Fruit fly (Drosophila melanogaster): ENCODE data around the gene CG7742.
A peak's percentile ranks its signal among the peaks of the same experiment; 100 is the strongest.

The CG7742 gene

dm6 chr2L:5237175-5237753, 22.4 kb upstream of the CG7742 start (continued):
- TF ChIP-seq vri (GFP tag; optimal IDR thresholded peaks at IDR 0.05): peak; percentile 72
- TF ChIP-seq OdsH (GFP tag; optimal IDR thresholded peaks at IDR 0.05): no peak
- TF ChIP-seq Eip78C (GFP tag): peak; percentile 53
- TF ChIP-seq CG6792 (GFP tag; optimal IDR thresholded peaks at IDR 0.05): peak; percentile 1

dm6 chr2L:5236346-5236809, 21.5 kb upstream of the CG7742 start:
- TF ChIP-seq Ets21C (GFP tag; optimal IDR thresholded peaks at IDR 0.05): no peak
- no peak for TF ChIP-seq Sox14 (GFP tag; optimal IDR thresholded peaks at IDR 0.05)
- TF ChIP-seq Eip78C (GFP tag): peak; percentile 62
- no peak for TF ChIP-seq OdsH (GFP tag; optimal IDR thresholded peaks at IDR 0.05)
- TF ChIP-seq topi (GFP tag; optimal IDR thresholded peaks at IDR 0.05): no peak
- no peak for TF ChIP-seq vri (GFP tag; optimal IDR thresholded peaks at IDR 0.05)
- no peak for TF ChIP-seq Hr38 (GFP tag; optimal IDR thresholded peaks at IDR 0.05)
- TF ChIP-seq cyc (GFP tag; optimal IDR thresholded peaks at IDR 0.05): no peak
- no peak for TF ChIP-seq CG4318 (GFP tag; optimal IDR thresholded peaks at IDR 0.05)
- no peak for TF ChIP-seq eg (GFP tag; IDR thresholded peaks at IDR 0.05)
- TF ChIP-seq pdm3 (GFP tag; optimal IDR thresholded peaks at IDR 0.05): no peak
- no peak for TF ChIP-seq fd85E (GFP tag; optimal IDR thresholded peaks at IDR 0.05)
- no peak for TF ChIP-seq CG7368 (GFP tag; optimal IDR thresholded peaks at IDR 0.05)
- TF ChIP-seq Hr39 (GFP tag; optimal IDR thresholded peaks at IDR 0.05): no peak
- no peak for TF ChIP-seq CG3919 (GFP tag; optimal IDR thresholded peaks at IDR 0.05)
- TF ChIP-seq salr (GFP tag; optimal IDR thresholded peaks at IDR 0.05): peak in 1 of 2 experiments; percentile 3
- TF ChIP-seq CG11294 (GFP tag; IDR thresholded peaks at IDR 0.05): no peak
- TF ChIP-seq CG8632 (GFP tag; optimal IDR thresholded peaks at IDR 0.05): no peak
- TF ChIP-seq Lpt (GFP tag; optimal IDR thresholded peaks at IDR 0.05): no peak
- TF ChIP-seq net (GFP tag; optimal IDR thresholded peaks at IDR 0.05): peak; percentile 4
- TF ChIP-seq Gug (GFP tag; IDR thresholded peaks at IDR 0.05): no peak
- TF ChIP-seq CG6854 (GFP tag; optimal IDR thresholded peaks at IDR 0.05): no peak
- no peak for TF ChIP-seq CG11762 (GFP tag; optimal IDR thresholded peaks at IDR 0.05; ENCODE audit: insufficient read depth)
- TF ChIP-seq CG6276 (GFP tag; optimal IDR thresholded peaks at IDR 0.05): no peak
- TF ChIP-seq lz (GFP tag; optimal IDR thresholded peaks at IDR 0.05): no peak
- TF ChIP-seq Sox15 (GFP tag; optimal IDR thresholded peaks at IDR 0.05): no peak
- no peak for TF ChIP-seq Sox102F (GFP tag; optimal IDR thresholded peaks at IDR 0.05)
- peak; percentile 95 for TF ChIP-seq dsx (GFP tag; optimal IDR thresholded peaks at IDR 0.05; ENCODE audit: poor library complexity, severe bottlenecking)
- TF ChIP-seq Met (GFP tag; optimal IDR thresholded peaks at IDR 0.05): no peak
- TF ChIP-seq acj6 (GFP tag; optimal IDR thresholded peaks at IDR 0.05): no peak
- TF ChIP-seq CG1621 (tag; optimal IDR thresholded peaks at IDR 0.05): peak; percentile 66
- no peak for TF ChIP-seq esn (GFP tag; optimal IDR thresholded peaks at IDR 0.05)
- no peak for TF ChIP-seq CG10631 (GFP tag; optimal IDR thresholded peaks at IDR 0.05)
- no peak for TF ChIP-seq Eip75B (GFP tag; optimal IDR thresholded peaks at IDR 0.05)
- no peak for TF ChIP-seq achi (GFP tag; optimal IDR thresholded peaks at IDR 0.05)
- TF ChIP-seq CG3032 (tag; optimal IDR thresholded peaks at IDR 0.05): no peak
- TF ChIP-seq CG10669 (GFP tag; optimal IDR thresholded peaks at IDR 0.05): peak; percentile 2
- no peak for TF ChIP-seq Hr4 (GFP tag; optimal IDR thresholded peaks at IDR 0.05)
- TF ChIP-seq CG34406 (GFP tag; optimal IDR thresholded peaks at IDR 0.05): no peak
- TF ChIP-seq CG8319 (GFP tag; optimal IDR thresholded peaks at IDR 0.05): no peak
- peak; percentile 46; the same call in 1 of the 3 replicates for TF ChIP-seq CG6163 (GFP tag; IDR thresholded peaks at IDR 0.05)
- TF ChIP-seq Ets96B (tag; optimal IDR thresholded peaks at IDR 0.05): no peak
- TF ChIP-seq Eip93F (GFP tag; optimal IDR thresholded peaks at IDR 0.05): no peak
- no peak for TF ChIP-seq dac (GFP tag; optimal IDR thresholded peaks at IDR 0.05)
- no peak for TF ChIP-seq CG16779 (tag; optimal IDR thresholded peaks at IDR 0.05)
- TF ChIP-seq spab (GFP tag; optimal IDR thresholded peaks at IDR 0.05): no peak
- TF ChIP-seq CG32006 (GFP tag; optimal IDR thresholded peaks at IDR 0.05): peak; percentile 3
- no peak for TF ChIP-seq CG11902 (GFP tag; optimal IDR thresholded peaks at IDR 0.05)
- TF ChIP-seq svp (GFP tag): no peak

All from whole organism, prepupa.